Worm (Caenorhabditis elegans): Measurements from ENCODE around the gene F53G2.12.

F53G2.12 gene

ce11 chrII:2488386-2488785 is 9.5 kb upstream of the F53G2.12 start, which contains the start of gene F53G2.1:
Gene F53G2.1, plus strand, starts transcription at chrII:2488686.
- no peak for TF ChIP-seq lin-13 (tag; optimal IDR thresholded peaks at IDR 0.05)
- TF ChIP-seq hlh-1 (tag; optimal IDR thresholded peaks at IDR 0.05), result peak; percentile 64

ce11 chrII:2483507-2483906 is 4.6 kb upstream of the F53G2.12 start, which contains the start of gene F53G2.13:
Gene F53G2.13, plus strand, starts transcription at chrII:2483807.
- TF ChIP-seq drap-1 (GFP tag; optimal IDR thresholded peaks at IDR 0.05) (no peak), unc-39 (tag; optimal IDR thresholded peaks at IDR 0.05) (no peak), pha-4 (tag; optimal IDR thresholded peaks at IDR 0.05) (no peak)

DNA sequence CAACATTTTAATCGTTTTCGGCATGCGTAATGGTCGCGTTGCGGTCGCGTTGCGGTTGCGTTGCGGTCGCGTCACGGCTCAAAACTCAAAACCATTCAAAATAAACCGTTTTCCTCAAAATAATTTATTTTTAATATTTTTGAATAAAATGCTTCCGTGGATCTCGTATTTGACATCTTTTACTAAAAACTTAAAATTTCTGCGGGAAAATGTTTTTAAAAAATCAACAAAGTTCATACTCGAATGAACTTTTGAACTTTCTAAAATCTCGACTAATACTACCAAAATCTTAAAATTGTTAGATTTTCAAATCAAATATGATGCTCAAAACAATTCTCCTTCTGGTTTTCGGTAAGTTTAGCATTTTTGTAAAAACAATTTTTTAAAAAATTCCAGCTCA is 2.7 kb upstream of the F53G2.12 start, which contains the start of gene F53G2.2:
Gene F53G2.2, plus strand, starts transcription at position 301 of the 400 bp plus-strand sequence.
- TF ChIP-seq ceh-43 (GFP tag; optimal IDR thresholded peaks at IDR 0.05), result no peak
- no peak for TF ChIP-seq sptf-1 (tag; optimal IDR thresholded peaks at IDR 0.05)
- TF ChIP-seq lin-13 (tag; optimal IDR thresholded peaks at IDR 0.05), result no peak
- TF ChIP-seq mls-2 (tag; optimal IDR thresholded peaks at IDR 0.05), result no peak
- TF ChIP-seq lsy-2 (tag; optimal IDR thresholded peaks at IDR 0.05), result no peak
- TF ChIP-seq elt-3 (tag; optimal IDR thresholded peaks at IDR 0.05), result no peak
- TF ChIP-seq ceh-83 (GFP tag; optimal IDR thresholded peaks at IDR 0.05), result no peak
- TF ChIP-seq blmp-1 (tag; optimal IDR thresholded peaks at IDR 0.05), result no peak
- no peak for TF ChIP-seq nhr-28 (tag; optimal IDR thresholded peaks at IDR 0.05)

DNA sequence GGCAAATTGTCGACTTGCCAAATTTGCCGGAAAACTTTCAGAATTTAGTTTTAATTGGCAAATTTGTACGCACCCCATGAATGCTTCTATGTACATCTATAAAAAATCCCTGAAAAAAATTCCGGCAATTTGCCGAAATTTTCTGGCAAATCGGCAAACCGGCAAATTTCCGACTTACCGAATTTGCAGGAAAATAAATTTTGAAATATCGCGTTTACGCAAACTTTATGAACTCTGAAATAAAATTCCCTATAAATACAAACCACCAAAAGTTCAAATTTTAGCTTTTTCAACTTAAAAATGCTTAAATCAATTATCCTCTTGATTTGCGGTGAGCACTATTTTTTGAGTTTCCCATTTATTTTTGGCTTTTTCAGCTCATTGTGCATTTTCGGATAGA is 1.2 kb upstream of the F53G2.12 start, which contains the start of gene F53G2.3:
Gene F53G2.3, plus strand, starts transcription at position 301 of the 400 bp plus-strand sequence.
- TF ChIP-seq lin-32 (GFP tag; optimal IDR thresholded peaks at IDR 0.05), result no peak
- no peak for TF ChIP-seq sptf-1 (tag; optimal IDR thresholded peaks at IDR 0.05)
- no peak for TF ChIP-seq hlh-1 (tag; optimal IDR thresholded peaks at IDR 0.05)
- TF ChIP-seq mab-5 (tag; optimal IDR thresholded peaks at IDR 0.05), result no peak
- TF ChIP-seq ceh-83 (GFP tag; optimal IDR thresholded peaks at IDR 0.05), result no peak
- TF ChIP-seq pha-4 (tag; optimal IDR thresholded peaks at IDR 0.05), result no peak
- TF ChIP-seq bed-3 (GFP tag; optimal IDR thresholded peaks at IDR 0.05), result no peak
- no peak for TF ChIP-seq unc-120 (tag; optimal IDR thresholded peaks at IDR 0.05; ENCODE audit: poor library complexity, severe bottlenecking)
- no peak for TF ChIP-seq unc-62 (GFP tag; optimal IDR thresholded peaks at IDR 0.05)
- no peak for TF ChIP-seq ces-1 (GFP tag; optimal IDR thresholded peaks at IDR 0.05)
- TF ChIP-seq nhr-76 (tag; optimal IDR thresholded peaks at IDR 0.05), result no peak

- TF ChIP-seq ceh-39 (tag; optimal IDR thresholded peaks at IDR 0.05) (no peak), unc-39 (tag; optimal IDR thresholded peaks at IDR 0.05) (no peak), bed-3 (GFP tag; optimal IDR thresholded peaks at IDR 0.05) (no peak), ceh-43 (GFP tag; optimal IDR thresholded peaks at IDR 0.05) (no peak), blmp-1 (tag; optimal IDR thresholded peaks at IDR 0.05) (no peak), tbx-8 (GFP tag; optimal IDR thresholded peaks at IDR 0.05) (no peak), ham-2 (GFP tag; optimal IDR thresholded peaks at IDR 0.05) (no peak), mab-5 (tag; optimal IDR thresholded peaks at IDR 0.05) (no peak), M03D4.4 (tag; optimal IDR thresholded peaks at IDR 0.05) (no peak)
These were observed 347 bp downstream of the F53G2.12 start, which contains the start of gene mnat-1 for ce11 chrII:2478543-2478942. Gene mnat-1, minus strand, starts transcription at chrII:2478643.

- TF ChIP-seq snpc-4 (tag; optimal IDR thresholded peaks at IDR 0.05) (no peak), unc-39 (tag; optimal IDR thresholded peaks at IDR 0.05) (no peak), mab-5 (tag; optimal IDR thresholded peaks at IDR 0.05) (no peak), unc-62 (GFP tag; optimal IDR thresholded peaks at IDR 0.05) (no peak), tbx-8 (GFP tag; optimal IDR thresholded peaks at IDR 0.05) (no peak), unc-120 (tag; optimal IDR thresholded peaks at IDR 0.05; ENCODE audit: poor library complexity, severe bottlenecking) (no peak), ceh-43 (GFP tag; optimal IDR thresholded peaks at IDR 0.05) (no peak), nhr-12 (tag; optimal IDR thresholded peaks at IDR 0.05) (no peak), flh-1 (GFP tag; optimal IDR thresholded peaks at IDR 0.05) (no peak), bed-3 (GFP tag; optimal IDR thresholded peaks at IDR 0.05) (no peak), drap-1 (GFP tag; optimal IDR thresholded peaks at IDR 0.05) (no peak), elt-3 (tag; optimal IDR thresholded peaks at IDR 0.05) (no peak), blmp-1 (tag; optimal IDR thresholded peaks at IDR 0.05) (no peak)
These were observed 5.6 kb downstream of the F53G2.12 start, which contains the start of gene tsr-1 for ce11 chrII:2473270-2473669. Gene tsr-1, minus strand, starts transcription at chrII:2473370.

DNA sequence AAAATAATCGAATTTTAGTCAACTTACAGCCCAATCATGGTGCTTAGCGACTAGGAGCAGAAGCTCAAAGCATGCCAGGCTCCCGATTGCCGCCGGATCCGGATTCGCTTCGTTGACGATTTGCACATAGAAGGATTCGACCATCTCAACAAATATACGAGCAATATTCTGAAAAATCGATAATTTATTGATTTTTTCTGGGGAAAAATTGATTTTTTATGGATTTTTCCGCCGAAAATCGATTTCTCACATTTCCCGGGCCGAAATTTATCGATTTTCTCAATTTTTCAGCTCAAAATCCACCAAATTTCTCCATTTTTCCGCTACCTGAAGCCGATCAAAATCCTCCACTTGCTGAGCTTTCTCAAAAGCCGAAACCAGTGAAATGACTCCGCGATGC is 10.0 kb downstream of the F53G2.12 start:
- no peak for TF ChIP-seq lin-32 (GFP tag; optimal IDR thresholded peaks at IDR 0.05)
